Fruit fly (Drosophila melanogaster): ENCODE data around the gene sloth2.

The sloth2 gene

DNA sequence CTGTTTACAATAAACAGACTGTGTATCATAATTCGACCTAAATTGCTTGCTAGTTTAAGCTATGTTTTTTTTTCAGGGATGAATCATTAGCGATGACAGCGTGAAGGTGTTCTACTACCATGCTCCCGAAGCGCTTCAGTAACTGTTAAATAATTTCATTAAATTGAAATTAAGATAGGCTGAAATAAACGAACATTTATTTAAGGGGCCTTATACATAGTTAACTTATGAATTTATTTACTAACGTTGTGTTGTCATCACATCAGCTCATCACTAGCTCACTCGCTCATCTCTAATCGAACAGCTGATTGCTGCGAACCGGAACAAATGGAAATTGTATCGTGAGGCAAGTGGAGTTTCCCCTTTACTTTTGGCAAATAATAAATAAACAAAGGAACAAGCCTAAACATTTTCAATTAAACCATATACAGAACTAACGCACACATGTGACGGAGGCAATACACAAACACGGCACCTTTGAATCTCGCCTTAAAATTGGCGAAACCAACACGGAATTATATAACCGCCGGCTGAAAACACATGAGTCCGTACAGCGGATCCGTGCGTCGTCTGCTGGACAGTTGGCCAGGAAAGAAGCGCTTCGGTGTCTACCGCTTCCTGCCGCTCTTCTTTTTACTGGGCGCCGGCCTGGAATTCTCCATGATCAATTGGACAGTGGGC, at the start of gene sloth2, which contains the start of the genes cm and sloth1:
TSS of gene sloth2 (plus strand) at position 295 of the 681 bp plus-strand sequence.
TSS of gene cm (minus strand) at position 83 of the 681 bp plus-strand sequence.
TSS of gene sloth1 (plus strand) at position 295 of the 681 bp plus-strand sequence.
- TF ChIP-seq CG7786 (GFP tag; optimal IDR thresholded peaks at IDR 0.05) (peak; percentile 90), CG8359 (GFP tag; optimal IDR thresholded peaks at IDR 0.05; ENCODE audit: borderline replicate concordance) (no peak), sug (tag; optimal IDR thresholded peaks at IDR 0.05) (peak; percentile 85), CG3163 (GFP tag; optimal IDR thresholded peaks at IDR 0.05) (peak; percentile 55), dimm (GFP tag; IDR thresholded peaks at IDR 0.05) (peak; percentile 49; the same call in 1 of the 2 replicates), CG32767 (GFP tag; IDR thresholded peaks at IDR 0.05) (peak; percentile 70), CG6813 (GFP tag; optimal IDR thresholded peaks at IDR 0.05) (peak; percentile 58), CG9876 (GFP tag; optimal IDR thresholded peaks at IDR 0.05) (peak; percentile 75), ap (GFP tag; IDR thresholded peaks at IDR 0.05) (peak; percentile 75), D19B (GFP tag; optimal IDR thresholded peaks at IDR 0.05) (peak; percentile 54), Stat92E (GFP tag; optimal IDR thresholded peaks at IDR 0.05) (peak in 1 of 3 experiments; percentile 65), br (optimal IDR thresholded peaks at IDR 0.05) (no peak), toy (GFP tag; IDR thresholded peaks at IDR 0.05) (peak; percentile 59; the same call in 1 of the 2 replicates), kay (GFP tag; optimal IDR thresholded peaks at IDR 0.05) (peak; percentile 70), sna (GFP tag; IDR thresholded peaks at IDR 0.05; ENCODE audit: partially characterized antibody) (peak; percentile 90), chm (GFP tag; IDR thresholded peaks at IDR 0.05) (peak; percentile 86), CG2199 (GFP tag; IDR thresholded peaks at IDR 0.05) (peak; percentile 81), Gsc (GFP tag; IDR thresholded peaks at IDR 0.05) (0 out of 2 replicates have a peak, but pooled peaks have one; percentile 9), CG8290 (GFP tag; optimal IDR thresholded peaks at IDR 0.05) (peak; percentile 85), CG8290 (tag; optimal IDR thresholded peaks at IDR 0.05) (peak; percentile 55 to 93), CG18476 (GFP tag; optimal IDR thresholded peaks at IDR 0.05) (peak; percentile 67), scrt (GFP tag; optimal IDR thresholded peaks at IDR 0.05) (peak; percentile 57), Poxn (GFP tag; IDR thresholded peaks at IDR 0.05) (no peak; the same call in 1 of the 2 replicates), inv (GFP tag; IDR thresholded peaks at IDR 0.05; ENCODE audit: partially characterized antibody) (peak; percentile 76), klu (GFP tag; IDR thresholded peaks at IDR 0.05) (peak; percentile 74), insv (GFP tag; optimal IDR thresholded peaks at IDR 0.05) (peak in 1 of 2 experiments; percentile 69), chn (GFP tag; optimal IDR thresholded peaks at IDR 0.05) (peak; percentile 92), Spps (tag; optimal IDR thresholded peaks at IDR 0.05) (peak; percentile 69), fu2 (GFP tag; optimal IDR thresholded peaks at IDR 0.05) (peak; percentile 88), lilli (GFP tag; optimal IDR thresholded peaks at IDR 0.05) (peak; percentile 92), gcm2 (GFP tag; optimal IDR thresholded peaks at IDR 0.05) (peak; percentile 75), CG14014 (GFP tag; IDR thresholded peaks at IDR 0.05) (peak; percentile 84), CHES-1-like (GFP tag; optimal IDR thresholded peaks at IDR 0.05) (peak; percentile 86), maf-S (GFP tag; optimal IDR thresholded peaks at IDR 0.05) (peak; percentile 87), jigr1 (GFP tag; IDR thresholded peaks at IDR 0.05) (peak; percentile 42; the same call in 1 of the 3 replicates), Xbp1 (GFP tag; optimal IDR thresholded peaks at IDR 0.05) (peak; percentile 93), Bdp1 (GFP tag; optimal IDR thresholded peaks at IDR 0.05) (peak; percentile 78), nmo (GFP tag; optimal IDR thresholded peaks at IDR 0.05) (peak; percentile 92), CG16813 (GFP tag; IDR thresholded peaks at IDR 0.05; ENCODE audit: partially characterized antibody) (peak; percentile 88), CG12104 (GFP tag; optimal IDR thresholded peaks at IDR 0.05) (peak; percentile 24), zfh1 (GFP tag; IDR thresholded peaks at IDR 0.05) (peak; percentile 90), Gug (GFP tag; IDR thresholded peaks at IDR 0.05) (peak; percentile 83), ssp (GFP tag; IDR thresholded peaks at IDR 0.05) (peak; percentile 71), Hr39 (optimal IDR thresholded peaks at IDR 0.05) (no peak), pita (GFP tag; optimal IDR thresholded peaks at IDR 0.05) (no peak), nau (GFP tag; optimal IDR thresholded peaks at IDR 0.05) (peak; percentile 63), ewg (GFP tag; optimal IDR thresholded peaks at IDR 0.05) (peak; percentile 64), Camta (GFP tag; optimal IDR thresholded peaks at IDR 0.05) (peak; percentile 85), CG12219 (GFP tag; optimal IDR thresholded peaks at IDR 0.05) (peak; percentile 74), CG30403 (GFP tag; optimal IDR thresholded peaks at IDR 0.05) (peak; percentile 95)
